Worm (Caenorhabditis elegans): ENCODE results near the gene Y47D7A.19.

Gene Y47D7A.19

ce11 chrV:4411714-4412113 lies 12.4 kb upstream of the Y47D7A.19 start, which contains the start of gene Y47D7A.17:
Gene Y47D7A.17 (minus strand): TSS chrV:4411814.
- TF ChIP-seq unc-62 (GFP tag; optimal IDR thresholded peaks at IDR 0.05), result no peak

DNA sequence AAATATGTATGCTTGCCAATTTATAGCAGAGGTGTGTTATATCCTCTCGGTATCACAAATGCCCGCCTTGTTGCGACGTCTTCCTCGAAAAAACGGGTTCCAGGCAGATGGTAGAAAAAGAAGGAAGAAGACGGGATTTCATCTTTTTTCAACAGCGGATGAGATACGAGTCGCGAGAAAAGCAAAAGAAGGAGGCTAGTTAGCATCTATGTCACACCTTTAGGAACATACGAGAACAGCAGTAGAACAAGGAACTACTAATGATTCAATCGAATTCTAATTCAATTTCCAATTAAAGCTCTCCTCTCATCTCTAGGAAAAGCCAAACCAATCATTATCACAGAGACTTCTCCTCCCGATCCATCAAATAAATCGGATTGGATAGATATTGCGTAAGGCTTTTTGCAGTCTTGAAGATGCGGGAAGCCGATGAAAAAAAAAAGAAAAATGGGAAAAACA lies 9.5 kb upstream of the Y47D7A.19 start, which contains the start of gene grl-5:
Gene grl-5, minus strand, starts transcription at position 51 of the 459 bp plus-strand sequence.
- TF ChIP-seq unc-62 (GFP tag; optimal IDR thresholded peaks at IDR 0.05), result no peak

- TF ChIP-seq unc-62 (GFP tag; optimal IDR thresholded peaks at IDR 0.05), result no peak
Measured at ce11 chrV:4416710-4417109, 7.4 kb upstream of the Y47D7A.19 start, which contains the start of gene Y47D7A.18. Gene Y47D7A.18 (minus strand): TSS chrV:4416810.

- TF ChIP-seq unc-62 (GFP tag; optimal IDR thresholded peaks at IDR 0.05), result no peak
Measured at ce11 chrV:4418116-4418515, 6.0 kb upstream of the Y47D7A.19 start, which contains the start of gene Y47D7A.6. Gene Y47D7A.6 (minus strand): TSS chrV:4418216.

DNA sequence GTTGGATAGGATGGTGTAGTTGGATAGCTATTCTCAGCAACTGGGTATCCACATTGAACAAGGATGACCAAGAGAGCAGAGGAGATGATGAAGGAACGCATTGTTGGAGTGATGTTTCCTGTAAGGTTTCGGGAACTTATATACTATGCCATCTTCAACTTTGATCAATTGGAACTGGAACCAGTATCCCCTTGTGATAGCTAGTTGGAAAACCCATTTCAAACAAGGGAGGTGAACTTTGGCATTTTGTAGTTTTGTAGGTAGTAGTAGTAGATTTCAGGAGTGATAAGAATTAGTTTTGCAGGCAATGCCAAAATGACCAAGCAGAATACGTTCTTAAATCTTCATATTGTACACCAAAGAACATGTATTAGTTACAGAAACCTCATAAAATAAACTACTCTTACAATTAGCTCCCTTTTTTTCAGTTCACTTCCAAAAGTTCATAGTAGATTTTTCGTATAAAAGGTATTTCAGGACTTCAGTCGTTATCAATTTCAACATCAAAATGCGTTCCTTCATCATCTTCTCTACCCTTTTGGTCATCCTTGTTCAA lies 4.3 kb upstream of the Y47D7A.19 start, which contains the start of the genes Y47D7A.7 and Y47D7A.2:
Gene Y47D7A.7, minus strand, starts transcription at position 101 of the 556 bp plus-strand sequence.
Gene Y47D7A.2, plus strand, starts transcription at position 506 of the 556 bp plus-strand sequence.
- no peak for TF ChIP-seq unc-62 (GFP tag; optimal IDR thresholded peaks at IDR 0.05)

DNA sequence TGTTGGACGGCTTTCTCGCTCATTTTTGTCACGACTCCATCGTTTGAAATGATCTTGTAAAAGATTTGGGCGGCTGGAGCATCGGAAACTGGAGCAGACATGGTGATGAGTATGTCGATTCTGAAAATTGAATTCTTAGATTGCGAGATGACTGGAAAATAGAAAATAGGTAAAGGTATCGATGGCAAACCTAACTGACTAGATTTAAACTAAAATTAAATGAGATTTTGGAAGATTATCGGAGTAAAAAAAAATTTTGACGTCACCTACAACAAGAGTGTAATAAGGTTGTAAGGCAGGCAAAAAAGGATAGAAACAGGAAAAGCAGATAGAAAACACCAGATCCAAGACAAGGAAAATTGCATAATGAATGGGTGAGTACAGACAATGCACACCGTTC lies 2.7 kb upstream of the Y47D7A.19 start, which contains the start of gene skr-14:
Gene skr-14, minus strand, starts transcription at position 101 of the 400 bp plus-strand sequence.
- no peak for TF ChIP-seq unc-62 (GFP tag; optimal IDR thresholded peaks at IDR 0.05)

DNA sequence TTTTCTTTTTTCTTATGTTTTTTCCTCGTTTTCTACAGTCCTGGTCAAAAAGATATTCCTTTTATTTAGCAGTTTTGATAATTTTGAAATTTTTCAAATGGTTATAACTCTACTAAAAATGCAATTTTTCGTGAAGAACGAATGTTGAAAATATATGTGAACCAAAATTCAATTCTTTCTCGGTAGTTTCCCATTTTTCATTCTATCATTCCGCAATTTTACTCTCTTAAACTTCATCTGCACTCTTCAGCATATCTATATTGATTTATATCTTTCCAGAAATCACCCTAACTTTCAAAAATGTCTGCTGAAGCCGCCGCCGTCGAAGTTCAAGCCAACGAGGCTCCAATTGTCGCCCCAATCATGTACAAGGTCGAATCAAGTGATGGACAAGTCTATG lies 2.0 kb upstream of the Y47D7A.19 start, which contains the start of gene skr-7:
Gene skr-7, plus strand, starts transcription at position 301 of the 400 bp plus-strand sequence.
- TF ChIP-seq unc-62 (GFP tag; optimal IDR thresholded peaks at IDR 0.05), result no peak

- no peak for TF ChIP-seq unc-62 (GFP tag; optimal IDR thresholded peaks at IDR 0.05)
Measured at ce11 chrV:4423087-4423486, 1.1 kb upstream of the Y47D7A.19 start.

- TF ChIP-seq unc-62 (GFP tag; optimal IDR thresholded peaks at IDR 0.05), result no peak
Measured at ce11 chrV:4428202-4428601, 4.1 kb downstream of the Y47D7A.19 start, which contains the start of gene Y47D7A.11. Gene Y47D7A.11 (minus strand): TSS chrV:4428302.

ce11 chrV:4429576-4429975 lies 5.4 kb downstream of the Y47D7A.19 start, which contains the start of gene Y47D7A.12:
Gene Y47D7A.12 (minus strand): TSS chrV:4429676.
- no peak for TF ChIP-seq unc-62 (GFP tag; optimal IDR thresholded peaks at IDR 0.05)

ce11 chrV:4432783-4433237 lies 8.7 kb downstream of the Y47D7A.19 start, which contains the start of gene Y47D7A.15:
Gene Y47D7A.15 (minus strand): TSS chrV:4433187.
- TF ChIP-seq unc-62 (GFP tag; optimal IDR thresholded peaks at IDR 0.05), result no peak

DNA sequence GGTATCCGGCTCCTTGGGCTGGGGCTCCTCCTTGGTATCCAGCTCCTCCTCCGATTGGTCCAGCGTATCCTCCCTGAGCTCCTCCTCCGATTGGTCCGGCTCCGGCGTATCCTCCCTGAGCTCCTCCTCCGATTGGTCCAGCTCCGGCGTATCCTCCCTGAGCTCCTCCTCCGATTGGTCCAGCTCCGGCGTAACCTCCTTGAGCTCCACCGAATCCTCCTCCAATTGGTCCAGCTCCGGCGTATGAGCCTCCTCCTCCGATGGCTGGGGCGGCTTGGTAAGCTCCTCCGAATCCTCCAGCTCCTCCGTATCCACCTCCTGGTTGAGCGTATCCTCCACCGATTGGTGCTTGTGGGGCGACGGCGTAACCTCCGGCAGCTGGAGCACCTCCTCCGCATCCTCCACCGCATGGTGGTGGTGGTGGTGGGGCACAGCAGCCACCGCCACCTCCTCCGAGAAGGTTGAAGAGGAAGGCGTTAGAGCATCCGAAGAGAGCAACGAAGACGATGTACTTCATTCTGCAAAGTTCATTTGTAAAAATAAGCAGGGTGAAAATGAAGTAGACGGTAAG lies 11.3 kb downstream of the Y47D7A.19 start, which contains the start of gene Y47D7A.13:
Gene Y47D7A.13, minus strand, starts transcription at position 517 of the 571 bp plus-strand sequence.
- TF ChIP-seq unc-62 (GFP tag; optimal IDR thresholded peaks at IDR 0.05), result no peak

ce11 chrV:4437215-4437614 lies 13.1 kb downstream of the Y47D7A.19 start:
- TF ChIP-seq unc-62 (GFP tag; optimal IDR thresholded peaks at IDR 0.05), result no peak

ce11 chrV:4442749-4443381 lies 18.7 kb downstream of the Y47D7A.19 start, which contains the start of gene rft-1:
Gene rft-1 (minus strand): TSS chrV:4443223.
- TF ChIP-seq unc-62 (GFP tag; optimal IDR thresholded peaks at IDR 0.05), result no peak

DNA sequence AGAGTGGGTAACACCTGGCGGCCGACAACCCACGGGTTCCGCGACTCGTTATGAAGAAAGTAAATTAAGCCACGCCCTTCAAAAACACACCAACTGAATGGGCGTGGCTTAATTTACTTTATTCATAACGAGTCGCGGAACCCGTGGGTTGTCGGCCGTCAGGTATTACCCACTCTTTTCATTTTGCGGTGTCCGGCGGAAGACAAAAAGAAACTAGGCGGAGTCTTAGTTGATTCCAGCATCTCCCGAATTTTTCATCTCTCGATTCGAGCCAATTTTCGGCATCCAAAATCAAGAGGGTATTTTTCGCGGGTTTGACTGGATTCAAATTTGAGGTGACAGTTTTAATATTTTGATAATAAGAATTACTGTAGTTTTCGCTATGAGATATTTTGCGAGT lies 23.5 kb downstream of the Y47D7A.19 start:
- TF ChIP-seq unc-62 (GFP tag; optimal IDR thresholded peaks at IDR 0.05), result no peak

DNA sequence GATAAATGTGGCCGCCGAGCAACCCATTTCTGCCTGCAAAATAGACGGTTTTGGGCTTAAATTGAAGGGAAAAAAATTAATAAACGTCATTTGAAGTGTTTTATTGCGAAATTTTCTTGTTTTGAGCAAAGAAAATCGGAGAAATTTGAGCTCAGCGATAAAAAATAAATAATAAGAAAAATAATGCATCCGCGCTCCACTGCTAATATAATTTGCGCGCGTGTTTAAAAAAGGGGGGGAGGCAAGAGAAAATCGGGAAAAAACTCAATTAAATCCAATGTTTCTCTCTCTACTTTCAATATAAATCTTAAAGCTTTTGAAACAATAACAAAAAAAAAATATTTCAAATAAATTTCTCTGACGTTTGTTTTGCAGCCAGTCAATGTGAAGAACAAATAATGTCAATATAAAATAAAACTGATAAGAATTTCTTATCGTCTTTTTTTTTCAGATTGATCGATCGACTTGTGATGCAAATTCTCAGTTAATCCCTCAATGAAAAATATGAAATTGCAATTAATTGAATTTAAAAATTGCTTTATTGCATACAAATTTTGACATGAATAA lies 26.5 kb downstream of the Y47D7A.19 start, which contains the start of gene rft-2:
Gene rft-2, minus strand, starts transcription at position 41 of the 567 bp plus-strand sequence.
- no peak for TF ChIP-seq unc-62 (GFP tag; optimal IDR thresholded peaks at IDR 0.05)

All from whole organism, dauer.